Fruit fly (Drosophila melanogaster) whole organism, embryonic: ENCODE data around the gene CG32333.
A peak's percentile ranks its signal among the peaks of the same experiment; 100 is the strongest.

ENCODE experiments used
- Atf6 ChIP-seq: fragments of 200-800 bp; sonication (Bioruptor generic); IDR thresholded peaks from 2 replicates; pipeline ENCODE4 v1.3.6; 2022; ENCODE audit warnings: missing biosample characterization, missing genetic modification characterization
- CG10979 ChIP-seq: fragments of 200-800 bp; sonication (Bioruptor generic); optimal IDR thresholded peaks from 2 replicates; lab custom pipeline; 2018; ENCODE audit warnings: missing biosample characterization, mild to moderate bottlenecking, missing genetic modification characterization, moderate library complexity
- CG11085 ChIP-seq: fragments of 200-800 bp; sonication (Bioruptor generic); IDR thresholded peaks from 2 replicates; pipeline ENCODE4 v1.3.6; 2022; ENCODE audit warnings: missing biosample characterization, missing genetic modification characterization
- CG11560 ChIP-seq: fragments of 200-800 bp; sonication (Bioruptor generic); IDR thresholded peaks from 3 replicates; pipeline ENCODE4 v1.3.6; 2022; ENCODE audit warnings: missing biosample characterization, missing genetic modification characterization
- CG16779 ChIP-seq: fragments of 200-800 bp; sonication (Bioruptor generic); IDR thresholded peaks from 2 replicates; pipeline ENCODE4 v1.3.6; 2022; ENCODE audit warnings: missing biosample characterization, missing genetic modification characterization
- CG17612 ChIP-seq: fragments of 200-800 bp; sonication (Bioruptor generic); IDR thresholded peaks from 2 replicates; pipeline ENCODE4 v1.3.6; 2022; ENCODE audit warnings: missing biosample characterization, missing genetic modification characterization
- CG2712 ChIP-seq: fragments of 200-800 bp; optimal IDR thresholded peaks from 3 replicates; lab custom pipeline; 2019; ENCODE audit warnings: missing biosample characterization, mild to moderate bottlenecking, missing genetic modification characterization, moderate library complexity
- CG31388 ChIP-seq: fragments of 200-800 bp; sonication (Bioruptor generic); optimal IDR thresholded peaks from 2 replicates; lab custom pipeline; 2016; ENCODE audit warnings: missing biosample characterization, missing genetic modification characterization
- CG34376 ChIP-seq: fragments of 200-800 bp; sonication (Bioruptor generic); optimal IDR thresholded peaks from 2 replicates; lab custom pipeline; 2018; ENCODE audit warnings: missing biosample characterization, mild to moderate bottlenecking, missing genetic modification characterization
- CG43689 ChIP-seq: fragments of 200-800 bp; sonication (Bioruptor generic); IDR thresholded peaks from 2 replicates; pipeline ENCODE4 v1.3.6; 2022; ENCODE audit warnings: missing biosample characterization, missing genetic modification characterization
- CG4707 ChIP-seq: fragments of 200-800 bp; sonication (Bioruptor generic); optimal IDR thresholded peaks from 2 replicates; lab custom pipeline; 2018; ENCODE audit warnings: missing biosample characterization, mild to moderate bottlenecking, missing genetic modification characterization, moderate library complexity
- CG7556 ChIP-seq: fragments of 200-800 bp; sonication (Bioruptor generic); optimal IDR thresholded peaks from 2 replicates; lab custom pipeline; 2017; ENCODE audit warnings: missing biosample characterization, mild to moderate bottlenecking, missing genetic modification characterization
- CG8089 ChIP-seq: fragments of 200-800 bp; sonication (Bioruptor generic); optimal IDR thresholded peaks from 3 replicates; lab custom pipeline; 2016; ENCODE audit warnings: missing biosample characterization, missing genetic modification characterization
- CG8924 ChIP-seq: fragments of 200-800 bp; optimal IDR thresholded peaks from 3 replicates; lab custom pipeline; 2019; ENCODE audit warnings: missing biosample characterization, mild to moderate bottlenecking, missing genetic modification characterization, moderate library complexity
- CG9797 ChIP-seq: fragments of 200-800 bp; sonication (Bioruptor generic); optimal IDR thresholded peaks from 3 replicates; lab custom pipeline; 2018; ENCODE audit warnings: missing biosample characterization, mild to moderate bottlenecking, missing genetic modification characterization
- Dfd ChIP-seq, 2 experiments: fragments of >200 bp; optimal IDR thresholded peaks; 2 replicates each; lab custom pipeline; 2017; ENCODE audit warnings: missing biosample characterization in 2 of 2, missing genetic modification characterization in 2 of 2
- Dip3 ChIP-seq: fragments of 200-800 bp; sonication (Bioruptor generic); optimal IDR thresholded peaks from 3 replicates; lab custom pipeline; 2016; ENCODE audit warnings: missing biosample characterization, missing genetic modification characterization
- E2f1 ChIP-seq: fragments of 200-800 bp; sonication (Bioruptor generic); IDR thresholded peaks from 2 replicates; pipeline ENCODE4 v1.3.6; 2022; ENCODE audit warnings: missing biosample characterization, missing genetic modification characterization
- E2f2 ChIP-seq: fragments of 200-800 bp; sonication (Bioruptor generic); IDR thresholded peaks from 2 replicates; pipeline ENCODE4 v1.3.6; 2022; ENCODE audit warnings: missing biosample characterization, missing genetic modification characterization
- Elba2 ChIP-seq: fragments of 200-800 bp; sonication (Bioruptor generic); optimal IDR thresholded peaks from 3 replicates; lab custom pipeline; 2016; ENCODE audit warnings: missing biosample characterization, missing genetic modification characterization
- HLHmδ ChIP-seq: fragments of 200-800 bp; sonication (Bioruptor generic); optimal IDR thresholded peaks from 2 replicates; lab custom pipeline; 2018; ENCODE audit warnings: missing biosample characterization, mild to moderate bottlenecking, missing genetic modification characterization, moderate library complexity
- Lim3 ChIP-seq: fragments of 200-800 bp; sonication (Bioruptor generic); IDR thresholded peaks from 2 replicates; pipeline ENCODE4 v1.3.6; 2022; ENCODE audit warnings: missing biosample characterization, missing genetic modification characterization
- NfI ChIP-seq: fragments of 200-800 bp; sonication (Bioruptor generic); optimal IDR thresholded peaks from 3 replicates; lab custom pipeline; 2018; ENCODE audit warnings: missing biosample characterization, mild to moderate bottlenecking, missing genetic modification characterization, moderate library complexity
- Optix ChIP-seq: fragments of 200-800 bp; sonication (Bioruptor generic); IDR thresholded peaks from 3 replicates; pipeline ENCODE4 v1.3.6; 2022; ENCODE audit warnings: missing biosample characterization, missing genetic modification characterization
- Six4 ChIP-seq: fragments of 200-800 bp; sonication (Bioruptor generic); optimal IDR thresholded peaks from 2 replicates; lab custom pipeline; 2016; ENCODE audit warnings: missing biosample characterization, missing genetic modification characterization
- ac ChIP-seq: fragments of 200-800 bp; sonication (Bioruptor generic); optimal IDR thresholded peaks from 3 replicates; lab custom pipeline; 2017; ENCODE audit warnings: missing biosample characterization, mild to moderate bottlenecking, missing genetic modification characterization
- cad ChIP-seq: fragments of >200 bp; optimal IDR thresholded peaks from 2 replicates; lab custom pipeline; 2017; ENCODE audit warnings: missing biosample characterization, missing genetic modification characterization
- cas ChIP-seq: fragments of 200-800 bp; sonication (Bioruptor generic); IDR thresholded peaks from 2 replicates; pipeline ENCODE4 v1.3.6; 2022; ENCODE audit warnings: missing biosample characterization, missing genetic modification characterization
- caup ChIP-seq: fragments of 200-800 bp; sonication (Bioruptor generic); optimal IDR thresholded peaks from 3 replicates; lab custom pipeline; 2017; ENCODE audit warnings: missing biosample characterization, mild to moderate bottlenecking, missing genetic modification characterization, moderate library complexity; ENCODE audit not compliant: severe bottlenecking
- crc ChIP-seq: fragments of 200-800 bp; sonication (Bioruptor generic); optimal IDR thresholded peaks from 2 replicates; lab custom pipeline; 2016; ENCODE audit warnings: missing biosample characterization, missing genetic modification characterization
- eve ChIP-seq, 2 experiments: fragments of >200 bp; optimal IDR thresholded peaks; 2 replicates each; lab custom pipeline; 2017; ENCODE audit warnings: missing biosample characterization in 2 of 2, missing genetic modification characterization in 2 of 2
- grn ChIP-seq: fragments of 200-800 bp; sonication (Bioruptor generic); optimal IDR thresholded peaks from 3 replicates; lab custom pipeline; 2017; ENCODE audit warnings: missing biosample characterization, missing genetic modification characterization
- gt ChIP-seq: fragments of 200-800 bp; sonication (Bioruptor generic); IDR thresholded peaks from 2 replicates; pipeline ENCODE4 v1.3.6; 2022; ENCODE audit warnings: missing biosample characterization, missing genetic modification characterization
- ham ChIP-seq: fragments of 200-800 bp; sonication (Bioruptor generic); IDR thresholded peaks from 2 replicates; pipeline ENCODE4 v1.3.6; 2022; ENCODE audit warnings: missing biosample characterization, missing genetic modification characterization
- lab ChIP-seq: fragments of 200-800 bp; sonication (Bioruptor generic); optimal IDR thresholded peaks from 3 replicates; lab custom pipeline; 2017; ENCODE audit warnings: missing biosample characterization, missing genetic modification characterization, mild to moderate bottlenecking, moderate library complexity, missing genetic modification reagents
- lmd ChIP-seq: fragments of 200-800 bp; sonication (Bioruptor generic); IDR thresholded peaks from 2 replicates; pipeline ENCODE4 v1.3.6; 2022; ENCODE audit warnings: missing biosample characterization, missing genetic modification characterization
- nau ChIP-seq: fragments of 200-800 bp; sonication (Bioruptor generic); optimal IDR thresholded peaks from 3 replicates; lab custom pipeline; 2017; ENCODE audit warnings: missing biosample characterization, mild to moderate bottlenecking, missing genetic modification characterization, missing genetic modification reagents
- pb ChIP-seq: fragments of 200-800 bp; sonication (Bioruptor generic); optimal IDR thresholded peaks from 3 replicates; lab custom pipeline; 2016; ENCODE audit warnings: missing biosample characterization, missing genetic modification characterization
- pita ChIP-seq: fragments of 200-800 bp; sonication (Bioruptor generic); optimal IDR thresholded peaks from 2 replicates; lab custom pipeline; 2017; ENCODE audit warnings: missing biosample characterization, mild to moderate bottlenecking, missing genetic modification characterization
- prd ChIP-seq, 3 experiments: fragments of >200 bp in 2 of 3; fragments of 200-800 bp in 1 of 3; sonication (Bioruptor generic) in 1 of 3; optimal IDR thresholded peaks in 2 of 3; IDR thresholded peaks in 1 of 3; 2 replicates in 2 of 3; 3 replicates in 1 of 3; pipeline versions ENCODE4 v1.3.6 to Lab custom; 2017 to 2022; ENCODE audit warnings: missing biosample characterization in 1 of 3, missing genetic modification characterization in 1 of 3
- sc ChIP-seq, 3 experiments: fragments of >200 bp in 2 of 3; fragments of 200-800 bp in 1 of 3; sonication (Bioruptor generic) in 1 of 3; optimal IDR thresholded peaks; 2 replicates in 2 of 3; 3 replicates in 1 of 3; lab custom pipeline; 2017; ENCODE audit warnings: mild to moderate bottlenecking in 1 of 3, missing biosample characterization in 1 of 3, missing genetic modification characterization in 1 of 3, missing genetic modification reagents in 1 of 3
- scrt ChIP-seq: fragments of 200-800 bp; sonication (Bioruptor generic); optimal IDR thresholded peaks from 2 replicates; lab custom pipeline; 2018; ENCODE audit warnings: missing biosample characterization, mild to moderate bottlenecking, missing genetic modification characterization, moderate library complexity
- shn ChIP-seq: fragments of 200-800 bp; sonication (Bioruptor generic); optimal IDR thresholded peaks from 3 replicates; lab custom pipeline; 2016; ENCODE audit warnings: missing biosample characterization, missing genetic modification characterization
- sr ChIP-seq: fragments of 200-800 bp; sonication (Bioruptor generic); IDR thresholded peaks from 3 replicates; pipeline ENCODE4 v1.3.6; 2022; ENCODE audit warnings: missing biosample characterization, missing genetic modification characterization
- tna ChIP-seq: fragments of 200-800 bp; sonication (Bioruptor generic); IDR thresholded peaks from 2 replicates; pipeline ENCODE4 v1.3.6; 2022; ENCODE audit warnings: missing biosample characterization, missing genetic modification characterization; ENCODE audit not compliant: partially characterized antibody
- twi ChIP-seq: fragments of 200-800 bp; optimal IDR thresholded peaks from 2 replicates; lab custom pipeline; 2019; ENCODE audit warnings: missing biosample characterization, mild to moderate bottlenecking, missing genetic modification characterization, moderate library complexity
- unc-4 ChIP-seq: fragments of 200-800 bp; sonication (Bioruptor generic); IDR thresholded peaks from 2 replicates; pipeline ENCODE4 v1.3.6; 2022; ENCODE audit warnings: missing biosample characterization, missing genetic modification characterization; ENCODE audit not compliant: partially characterized antibody
- vfl ChIP-seq: fragments of 200-800 bp; sonication (Bioruptor generic); optimal IDR thresholded peaks from 2 replicates; lab custom pipeline; 2016; ENCODE audit warnings: missing biosample characterization, missing genetic modification characterization
- wek ChIP-seq: fragments of 200-800 bp; sonication (Bioruptor generic); optimal IDR thresholded peaks from 3 replicates; lab custom pipeline; 2018; ENCODE audit warnings: missing biosample characterization, mild to moderate bottlenecking, missing genetic modification characterization, moderate library complexity
- zf30C ChIP-seq: fragments of 200-800 bp; sonication (Bioruptor generic); optimal IDR thresholded peaks from 3 replicates; lab custom pipeline; 2018; ENCODE audit warnings: missing biosample characterization, mild to moderate bottlenecking, missing genetic modification characterization

The CG32333 gene

DNA sequence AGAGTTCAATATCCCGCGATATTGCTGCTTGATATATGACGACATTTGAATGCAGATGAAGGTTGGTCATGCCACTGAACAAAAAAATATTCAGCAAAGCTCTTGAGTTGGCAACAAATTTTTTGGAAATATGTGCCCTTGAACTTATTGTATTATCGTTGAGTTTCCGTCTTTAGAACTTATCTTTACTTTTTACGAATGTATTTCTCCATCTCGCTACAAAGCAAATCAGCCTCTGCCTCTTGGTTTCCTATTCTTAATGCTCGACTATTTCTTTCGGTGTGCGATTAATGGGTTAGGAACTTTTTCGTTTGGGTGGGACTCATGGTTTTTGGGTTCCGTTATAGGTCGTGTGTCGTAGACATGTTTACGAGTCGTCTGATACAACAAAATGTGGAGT, 47.4 kb downstream of the CG32333 start (continued):
- TF ChIP-seq crc (GFP tag; lab: Kevin White, UChicago) (peak; percentile 38), scrt (GFP tag; lab: Kevin White, UChicago) (peak; percentile 21), zf30C (GFP tag; lab: Kevin White, UChicago) (peak; percentile 72), ham (GFP tag; lab: Robert Waterston, UW) (no peak), prd (optimal IDR thresholded peaks at IDR 0.05; lab: Kevin White, UChicago) (no peak), prd (GFP tag; IDR thresholded peaks at IDR 0.05; lab: Robert Waterston, UW) (peak; percentile 63; the same call in 2 of the 3 replicates), CG11085 (no peak), CG17612 (GFP tag; lab: Robert Waterston, UW) (no peak), CG11560 (tag; lab: Robert Waterston, UW) (no peak), CG34376 (GFP tag; lab: Kevin White, UChicago) (no peak), unc-4 (GFP tag; lab: Robert Waterston, UW) (no peak), grn (GFP tag; lab: Kevin White, UChicago) (peak; percentile 4), gt (GFP tag; lab: Robert Waterston, UW) (peak; percentile 24; the same call in 1 of the 2 replicates), CG8089 (GFP tag; lab: Kevin White, UChicago) (peak; percentile 75), pita (GFP tag; lab: Kevin White, UChicago) (no peak), E2f2 (GFP tag; lab: Robert Waterston, UW) (peak; percentile 47; the same call in 1 of the 2 replicates), HLHmδ (no peak), CG43689 (GFP tag; lab: Robert Waterston, UW) (no peak), Elba2 (GFP tag; lab: Kevin White, UChicago) (no peak), lab (GFP tag; lab: Kevin White, UChicago) (peak; percentile 34), nau (peak; percentile 25), Optix (peak; percentile 60; the same call in 1 of the 3 replicates), ac (GFP tag; lab: Kevin White, UChicago) (no peak), cas (GFP tag; lab: Robert Waterston, UW) (no peak), Dfd (GFP tag; optimal IDR thresholded peaks at IDR 0.05; lab: Kevin White, UChicago) (no peak), CG31388 (GFP tag; lab: Kevin White, UChicago) (peak; percentile 18), lmd (GFP tag; lab: Robert Waterston, UW) (peak; percentile 55), CG9797 (GFP tag; lab: Kevin White, UChicago) (no peak), CG8924 (tag; lab: Kevin White, UChicago) (peak; percentile 78), sr (no peak), eve (GFP tag; optimal IDR thresholded peaks at IDR 0.05; lab: Kevin White, UChicago) (no peak), Lim3 (peak; percentile 25; the same call in 1 of the 2 replicates), CG4707 (GFP tag; lab: Kevin White, UChicago) (peak; percentile 57), wek (GFP tag; lab: Kevin White, UChicago) (no peak), cad (GFP tag; lab: Kevin White, UChicago) (no peak), pb (GFP tag; lab: Kevin White, UChicago) (peak; percentile 51), CG7556 (GFP tag; lab: Kevin White, UChicago) (peak; percentile 57), E2f1 (GFP tag; lab: Robert Waterston, UW) (peak; percentile 44), twi (tag; lab: Kevin White, UChicago) (peak; percentile 75), Six4 (GFP tag; lab: Kevin White, UChicago) (peak; percentile 69), Atf6 (GFP tag; lab: Robert Waterston, UW) (no peak), caup (GFP tag; lab: Kevin White, UChicago) (peak; percentile 24), CG16779 (GFP tag; lab: Robert Waterston, UW) (no peak), shn (GFP tag; lab: Kevin White, UChicago) (no peak), CG2712 (tag; lab: Kevin White, UChicago) (peak; percentile 90), vfl (GFP tag; lab: Kevin White, UChicago) (no peak), tna (GFP tag; lab: Robert Waterston, UW) (no peak), sc (optimal IDR thresholded peaks at IDR 0.05; lab: Kevin White, UChicago) (no peak), sc (GFP tag; optimal IDR thresholded peaks at IDR 0.05; lab: Kevin White, UChicago) (peak; percentile 82), CG10979 (tag; lab: Kevin White, UChicago) (peak; percentile 88), Dip3 (peak; percentile 44), NfI (GFP tag; lab: Kevin White, UChicago) (peak; percentile 68)
